Fruit fly (Drosophila melanogaster) whole organism: ENCODE measurements around the gene Arp10.

Experiments
- CG8478 ChIP-seq: fragments of >200 bp; optimal IDR thresholded peaks from 2 replicates; lab custom pipeline; 2018; ENCODE audit warnings: inconsistent platforms
- EcR ChIP-seq, 2 experiments: fragments of >200 bp; optimal IDR thresholded peaks; 2 replicates each; lab custom pipeline; 2017; ENCODE audit warnings: missing biosample characterization in 2 of 2, missing genetic modification characterization in 2 of 2, missing genetic modification reagents in 2 of 2
- psq ChIP-seq: fragments of >200 bp; optimal IDR thresholded peaks from 2 replicates; lab custom pipeline; 2017
- usp ChIP-seq: fragments of >200 bp; optimal IDR thresholded peaks from 2 replicates; lab custom pipeline; 2017; ENCODE audit warnings: missing biosample characterization, missing genetic modification characterization, mixed read lengths

- TF ChIP-seq EcR (GFP tag; optimal IDR thresholded peaks at IDR 0.05; lab: Kevin White, UChicago) (no peak), usp (GFP tag; lab: Kevin White, UChicago) (no peak), psq (no peak), CG8478 (no peak)
These were observed 50.1 kb downstream of the Arp10 start for dm6 chrX:19595862-19596261.
